Worm (Caenorhabditis elegans) whole organism, L1 larva: ENCODE data around the gene Y75B12B.10.
"Not testable (repeated sequence)": the region's sequence is repeated elsewhere in the genome, so short reads cannot be mapped to it uniquely, and the experiment has no call there.

ENCODE experiments used
- fkh-4 ChIP-seq: sonication (generic microtip); optimal IDR thresholded peaks from 2 replicates; lab custom pipeline; 2016; ENCODE audit warnings: missing compliant biosample characterization, missing genetic modification characterization, borderline replicate concordance
- lsy-2 ChIP-seq, 2 experiments: fragments of 150-350 bp; optimal IDR thresholded peaks; 2 replicates each; lab custom pipeline; 2014; ENCODE audit warnings: missing biosample characterization in 2 of 2, missing genetic modification characterization in 2 of 2
- xbp-1 ChIP-seq: sonication (generic microtip); optimal IDR thresholded peaks from 2 replicates; lab custom pipeline; 2016; ENCODE audit warnings: missing genetic modification characterization, missing compliant biosample characterization

The Y75B12B.10 gene

DNA sequence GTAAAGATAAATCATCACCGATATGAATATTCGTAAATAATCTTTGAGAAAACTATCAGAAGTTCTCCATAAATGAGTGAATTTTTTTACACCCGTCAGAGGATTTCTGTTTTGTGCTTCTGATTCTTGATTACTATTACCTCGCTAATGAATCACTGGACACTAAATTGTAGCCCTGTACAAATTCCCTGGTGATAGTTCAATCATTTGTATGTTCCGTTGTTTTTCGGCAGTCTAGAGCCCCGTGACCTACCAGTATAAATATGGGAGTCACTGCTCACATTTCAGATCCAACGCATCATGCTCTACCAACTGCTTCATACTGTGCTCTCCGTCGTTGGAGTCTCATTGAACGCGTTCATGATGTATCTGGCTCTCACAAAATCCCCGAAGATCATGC lies 50.4 kb downstream of the Y75B12B.10 start, which contains the start of gene srd-28:
Gene srd-28 (plus strand): TSS at position 301 of the 400 bp plus-strand sequence.
- not testable (repeated sequence) for TF ChIP-seq fkh-4; xbp-1 (tag; lab: Kevin White, UChicago); lsy-2 (tag; optimal IDR thresholded peaks at IDR 0.05; lab: Kevin White, UChicago)
